Worm (Caenorhabditis elegans): Measurements from ENCODE around the gene F22B3.8.

DNA sequence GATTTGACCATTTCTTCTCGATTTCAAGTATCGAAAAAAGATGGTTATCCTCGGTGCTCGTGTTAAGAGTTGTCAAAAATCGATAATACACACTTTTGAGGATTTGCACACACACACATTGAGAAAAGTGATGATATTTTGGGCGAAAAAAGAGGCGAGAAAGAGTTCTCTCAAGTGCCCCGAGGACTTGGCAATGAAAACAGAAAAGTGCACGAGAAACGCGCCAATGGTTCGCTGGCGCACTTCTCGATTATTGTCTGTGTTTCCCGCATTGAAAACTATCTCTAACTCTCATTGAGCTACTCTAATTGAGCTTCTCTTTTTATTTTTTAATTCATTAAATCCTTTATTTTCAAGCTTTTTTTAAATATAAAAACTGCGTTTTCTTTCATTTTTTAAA lies 9.0 kb upstream of the F22B3.8 start:
- TF ChIP-seq nhr-2 (tag; optimal IDR thresholded peaks at IDR 0.05) (no peak), nhr-237 (tag; optimal IDR thresholded peaks at IDR 0.05) (peak; percentile 68), mab-5 (tag; optimal IDR thresholded peaks at IDR 0.05) (no peak), lin-13 (tag; optimal IDR thresholded peaks at IDR 0.05) (peak; percentile 26), elt-1 (tag; optimal IDR thresholded peaks at IDR 0.05; ENCODE audit: borderline replicate concordance, insufficient read depth) (no peak), elt-3 (tag; optimal IDR thresholded peaks at IDR 0.05) (no peak), ztf-11 (tag; optimal IDR thresholded peaks at IDR 0.05) (peak; percentile 39), unc-62 (GFP tag; optimal IDR thresholded peaks at IDR 0.05) (no peak), nhr-28 (tag; optimal IDR thresholded peaks at IDR 0.05) (no peak), ham-2 (GFP tag; optimal IDR thresholded peaks at IDR 0.05) (no peak), lsy-2 (tag; optimal IDR thresholded peaks at IDR 0.05) (peak; percentile 53), pha-4 (tag; optimal IDR thresholded peaks at IDR 0.05) (peak; percentile 61), mep-1 (tag; optimal IDR thresholded peaks at IDR 0.05) (peak; percentile 47)

Measured in whole organism, mixed stage, embryonic.